Worm (Caenorhabditis elegans) whole organism, L3 larva: ENCODE data around the gene F54F2.14.

Experiments used
- R02D3.7 ChIP-seq: fragments of 150-350 bp; optimal IDR thresholded peaks from 2 replicates; lab custom pipeline; 2014; ENCODE audit warnings: missing biosample characterization, missing genetic modification characterization
- ama-1 ChIP-seq: fragments of 150-350 bp; optimal IDR thresholded peaks from 2 replicates; lab custom pipeline; 2018
- egl-5 ChIP-seq: fragments of 150-350 bp; optimal IDR thresholded peaks from 2 replicates; lab custom pipeline; 2017; ENCODE audit warnings: missing biosample characterization, missing genetic modification reagents, missing genetic modification characterization, inconsistent platforms
- lin-39 ChIP-seq: fragments of 150-350 bp; optimal IDR thresholded peaks from 2 replicates; lab custom pipeline; 2018; ENCODE audit warnings: missing biosample characterization, missing genetic modification reagents, missing genetic modification characterization
- mdl-1 ChIP-seq: fragments of 150-350 bp; optimal IDR thresholded peaks from 2 replicates; lab custom pipeline; 2014; ENCODE audit warnings: missing biosample characterization, missing genetic modification characterization
- nhr-28 ChIP-seq: fragments of 150-350 bp; optimal IDR thresholded peaks from 2 replicates; lab custom pipeline; 2014; ENCODE audit warnings: missing biosample characterization, missing genetic modification characterization
- pha-4 ChIP-seq: fragments of 150-350 bp; optimal IDR thresholded peaks from 2 replicates; lab custom pipeline; 2014; ENCODE audit warnings: missing biosample characterization, missing genetic modification reagents, missing genetic modification characterization
- pqm-1 ChIP-seq: fragments of 150-350 bp; optimal IDR thresholded peaks from 2 replicates; lab custom pipeline; 2017; ENCODE audit warnings: missing biosample characterization, missing genetic modification characterization, inconsistent platforms

- TF ChIP-seq pha-4 (tag; lab: Kevin White, UChicago) (no peak), nhr-28 (tag; lab: Kevin White, UChicago) (no peak), lin-39 (no peak), pqm-1 (tag; lab: Kevin White, UChicago) (no peak), ama-1 (lab: Kevin White, UChicago) (no peak), mdl-1 (tag; lab: Kevin White, UChicago) (no peak), R02D3.7 (tag; lab: Kevin White, UChicago) (no peak), egl-5 (no peak)
Observed at ce11 chrIII:8767292-8767829, 24.0 kb upstream of the F54F2.14 start, which contains the start of gene mig-22.
